Fruit fly (Drosophila melanogaster) whole organism, embryonic: ENCODE data around the gene CG43294.

Source experiments
- BEAF-32 ChIP-seq: fragments of 200-800 bp; sonication (Bioruptor generic); optimal IDR thresholded peaks from 3 replicates; lab custom pipeline; 2017; ENCODE audit warnings: missing biosample characterization, missing genetic modification characterization, mild to moderate bottlenecking, moderate library complexity, missing genetic modification reagents
- CG16779 ChIP-seq: fragments of 200-800 bp; sonication (Bioruptor generic); IDR thresholded peaks from 2 replicates; pipeline ENCODE4 v1.3.6; 2022; ENCODE audit warnings: missing biosample characterization, missing genetic modification characterization
- CG31388 ChIP-seq: fragments of 200-800 bp; sonication (Bioruptor generic); optimal IDR thresholded peaks from 2 replicates; lab custom pipeline; 2016; ENCODE audit warnings: missing biosample characterization, missing genetic modification characterization
- Doc3 ChIP-seq: fragments of 200-800 bp; sonication (Bioruptor generic); IDR thresholded peaks from 3 replicates; pipeline ENCODE4 v1.3.6; 2022; ENCODE audit warnings: missing biosample characterization, missing genetic modification characterization; ENCODE audit not compliant: partially characterized antibody
- Tbp ChIP-seq: fragments of >200 bp; optimal IDR thresholded peaks from 2 replicates; lab custom pipeline; 2018; ENCODE audit warnings: missing biosample characterization, missing genetic modification characterization
- ac ChIP-seq: fragments of 200-800 bp; sonication (Bioruptor generic); optimal IDR thresholded peaks from 3 replicates; lab custom pipeline; 2017; ENCODE audit warnings: missing biosample characterization, mild to moderate bottlenecking, missing genetic modification characterization
- ewg ChIP-seq: fragments of 200-800 bp; sonication (Bioruptor generic); optimal IDR thresholded peaks from 3 replicates; lab custom pipeline; 2017; ENCODE audit warnings: mild to moderate bottlenecking, missing biosample characterization, missing genetic modification reagents, missing genetic modification characterization
- kay ChIP-seq: fragments of 200-800 bp; sonication (Bioruptor generic); optimal IDR thresholded peaks from 2 replicates; lab custom pipeline; 2016; ENCODE audit warnings: missing biosample characterization, missing genetic modification characterization
- pb ChIP-seq: fragments of 200-800 bp; sonication (Bioruptor generic); optimal IDR thresholded peaks from 3 replicates; lab custom pipeline; 2016; ENCODE audit warnings: missing biosample characterization, missing genetic modification characterization
- psq ChIP-seq: fragments of 200-800 bp; sonication (Bioruptor generic); optimal IDR thresholded peaks from 2 replicates; lab custom pipeline; 2017; ENCODE audit warnings: missing biosample characterization, missing genetic modification characterization
- unc-4 ChIP-seq: fragments of 200-800 bp; sonication (Bioruptor generic); IDR thresholded peaks from 2 replicates; pipeline ENCODE4 v1.3.6; 2022; ENCODE audit warnings: missing biosample characterization, missing genetic modification characterization; ENCODE audit not compliant: partially characterized antibody

DNA sequence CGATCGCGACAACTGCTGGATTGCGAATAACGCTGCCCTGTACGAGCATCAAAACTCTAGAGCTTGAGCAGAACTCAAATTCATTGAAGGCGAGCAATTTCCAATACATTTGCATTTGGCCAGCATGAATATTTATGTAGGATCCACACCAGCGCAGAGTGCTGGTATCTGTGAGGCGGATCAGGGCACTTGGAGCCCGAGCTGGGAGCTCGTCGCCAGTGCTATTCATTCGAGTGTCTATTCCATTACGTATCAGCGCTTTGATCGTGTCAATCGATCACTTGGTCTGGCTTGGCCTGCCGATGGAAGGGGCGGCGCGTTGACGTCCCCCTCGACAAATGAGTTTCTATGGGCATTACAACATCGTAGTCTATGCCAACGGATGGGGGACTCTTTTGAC lies 8.0 kb downstream of the CG43294 start, which contains the start of gene prc:
- TF ChIP-seq kay (no peak), CG16779 (no peak), ac (GFP tag; lab: Kevin White, UChicago) (no peak), ewg (GFP tag; lab: Kevin White, UChicago) (no peak), unc-4 (GFP tag; lab: Robert Waterston, UW) (no peak), pb (GFP tag; lab: Kevin White, UChicago) (no peak), psq (GFP tag; lab: Kevin White, UChicago) (no peak), CG31388 (GFP tag; lab: Kevin White, UChicago) (no peak), Doc3 (no peak), BEAF-32 (no peak), Tbp (no peak)
